Worm (Caenorhabditis elegans) whole organism, midembryonic: ENCODE measurements around the gene chil-11.

Source experiments
- T22C8.4 ChIP-seq: fragments of 200-800 bp; sonication (Bioruptor generic); IDR thresholded peaks from 2 replicates; pipeline ENCODE4 v1.3.6; 2022; ENCODE audit warnings: missing genetic modification characterization, missing compliant biosample characterization
- cog-1 ChIP-seq: sonication (generic microtip); optimal IDR thresholded peaks from 2 replicates; lab custom pipeline; 2016; ENCODE audit warnings: missing genetic modification characterization, missing compliant biosample characterization
- flt-1 ChIP-seq: fragments of 200-800 bp; sonication (Bioruptor generic); IDR thresholded peaks from 2 replicates; pipeline ENCODE4 v1.3.6; 2022; ENCODE audit warnings: missing genetic modification characterization, missing compliant biosample characterization
- klf-2 ChIP-seq: fragments of 200-800 bp; sonication (Bioruptor generic); conservative IDR thresholded peaks from 2 replicates; pipeline ENCODE4 v1.3.6; 2022; ENCODE audit warnings: missing genetic modification reagents, missing genetic modification characterization, missing compliant biosample characterization
- med-1 ChIP-seq: sonication (generic microtip); optimal IDR thresholded peaks from 2 replicates; lab custom pipeline; 2017; ENCODE audit warnings: missing genetic modification characterization, mild to moderate bottlenecking, missing compliant biosample characterization, antibody characterized with exemption, missing genetic modification reagents; ENCODE audit not compliant: insufficient read depth
- ref-1 ChIP-seq: fragments of 200-800 bp; sonication (Bioruptor generic); conservative IDR thresholded peaks from 2 replicates; pipeline ENCODE4 v1.3.6; 2022; ENCODE audit warnings: missing genetic modification reagents, missing genetic modification characterization, missing compliant biosample characterization
- tab-1 ChIP-seq: fragments of 200-800 bp; sonication (Bioruptor generic); IDR thresholded peaks from 2 replicates; pipeline ENCODE4 v1.3.6; 2022; ENCODE audit warnings: missing genetic modification characterization, missing compliant biosample characterization
- ztf-23 ChIP-seq: fragments of 200-800 bp; sonication (Bioruptor generic); IDR thresholded peaks from 2 replicates; pipeline ENCODE4 v1.3.6; 2022; ENCODE audit warnings: missing genetic modification reagents, missing genetic modification characterization, missing compliant biosample characterization
- ztf-29 ChIP-seq: fragments of 200-800 bp; sonication (Bioruptor generic); IDR thresholded peaks from 2 replicates; pipeline ENCODE4 v1.3.6; 2022; ENCODE audit warnings: missing genetic modification reagents, missing genetic modification characterization, missing compliant biosample characterization

Gene chil-11

ce11 chrIV:5725300-5725699 is 15.8 kb upstream of the chil-11 start, which contains the start of gene H35B03.1:
Gene H35B03.1, plus strand, starts transcription at chrIV:5725600.
- TF ChIP-seq ztf-29 (GFP tag; lab: Robert Waterston, UW) (no peak), klf-2 (GFP tag; lab: Robert Waterston, UW) (no peak)

ce11 chrIV:5731597-5731996 is 9.5 kb upstream of the chil-11 start, which contains the start of gene H35B03.2:
Gene H35B03.2, minus strand, starts transcription at chrIV:5731674.
- TF ChIP-seq ztf-29 (GFP tag; lab: Robert Waterston, UW), result no peak
- no peak for TF ChIP-seq cog-1 (tag; lab: Kevin White, UChicago)
- no peak for TF ChIP-seq flt-1
- TF ChIP-seq T22C8.4 (GFP tag; lab: Robert Waterston, UW), result no peak
- no peak for TF ChIP-seq klf-2 (GFP tag; lab: Robert Waterston, UW)
- TF ChIP-seq tab-1 (GFP tag; lab: Robert Waterston, UW), result no peak
- no peak for TF ChIP-seq ref-1 (GFP tag; lab: Robert Waterston, UW)
- TF ChIP-seq ztf-23, result no peak
- no peak for TF ChIP-seq med-1

- TF ChIP-seq cog-1 (tag; lab: Kevin White, UChicago) (no peak), ref-1 (GFP tag; lab: Robert Waterston, UW) (no peak), med-1 (no peak), ztf-23 (no peak), klf-2 (GFP tag; lab: Robert Waterston, UW) (no peak), T22C8.4 (GFP tag; lab: Robert Waterston, UW) (no peak), flt-1 (no peak), tab-1 (GFP tag; lab: Robert Waterston, UW) (no peak), ztf-29 (GFP tag; lab: Robert Waterston, UW) (no peak)
Measured at ce11 chrIV:5734720-5735119, 6.4 kb upstream of the chil-11 start, which contains the start of gene cpg-18. Gene cpg-18, plus strand, starts transcription at chrIV:5735020.

- TF ChIP-seq tab-1 (GFP tag; lab: Robert Waterston, UW), result no peak
- no peak for TF ChIP-seq flt-1
- TF ChIP-seq klf-2 (GFP tag; lab: Robert Waterston, UW), result no peak
- TF ChIP-seq ztf-29 (GFP tag; lab: Robert Waterston, UW), result no peak
- no peak for TF ChIP-seq cog-1 (tag; lab: Kevin White, UChicago)
- TF ChIP-seq T22C8.4 (GFP tag; lab: Robert Waterston, UW), result no peak
- no peak for TF ChIP-seq med-1
- no peak for TF ChIP-seq ztf-23
- no peak for TF ChIP-seq ref-1 (GFP tag; lab: Robert Waterston, UW)
Measured at ce11 chrIV:5744114-5744513, 3.0 kb downstream of the chil-11 start, which contains the start of gene C45E5.1. Gene C45E5.1, plus strand, starts transcription at chrIV:5744403.

- no peak for TF ChIP-seq ref-1 (GFP tag; lab: Robert Waterston, UW)
- no peak for TF ChIP-seq klf-2 (GFP tag; lab: Robert Waterston, UW)
- no peak for TF ChIP-seq ztf-29 (GFP tag; lab: Robert Waterston, UW)
- no peak for TF ChIP-seq T22C8.4 (GFP tag; lab: Robert Waterston, UW)
- no peak for TF ChIP-seq med-1
- no peak for TF ChIP-seq cog-1 (tag; lab: Kevin White, UChicago)
- no peak for TF ChIP-seq flt-1
- TF ChIP-seq ztf-23, result no peak
- no peak for TF ChIP-seq tab-1 (GFP tag; lab: Robert Waterston, UW)
Measured at ce11 chrIV:5749874-5750273, 8.7 kb downstream of the chil-11 start.

- TF ChIP-seq tab-1 (GFP tag; lab: Robert Waterston, UW), result no peak
- TF ChIP-seq flt-1, result no peak
- TF ChIP-seq cog-1 (tag; lab: Kevin White, UChicago), result no peak
- TF ChIP-seq ztf-29 (GFP tag; lab: Robert Waterston, UW), result no peak
- no peak for TF ChIP-seq med-1
- TF ChIP-seq T22C8.4 (GFP tag; lab: Robert Waterston, UW), result no peak
- TF ChIP-seq ref-1 (GFP tag; lab: Robert Waterston, UW), result no peak
- no peak for TF ChIP-seq klf-2 (GFP tag; lab: Robert Waterston, UW)
- no peak for TF ChIP-seq ztf-23
Measured at ce11 chrIV:5751997-5752396, 10.9 kb downstream of the chil-11 start.

- TF ChIP-seq cog-1 (tag; lab: Kevin White, UChicago) (no peak), klf-2 (GFP tag; lab: Robert Waterston, UW) (no peak), tab-1 (GFP tag; lab: Robert Waterston, UW) (no peak), flt-1 (no peak), ztf-23 (no peak), ztf-29 (GFP tag; lab: Robert Waterston, UW) (no peak), med-1 (no peak), ref-1 (GFP tag; lab: Robert Waterston, UW) (no peak), T22C8.4 (GFP tag; lab: Robert Waterston, UW) (no peak)
Measured at ce11 chrIV:5752704-5753103, 11.6 kb downstream of the chil-11 start.

- TF ChIP-seq flt-1 (0 out of 2 replicates have a peak, but pooled peaks have one; percentile 30), tab-1 (GFP tag; lab: Robert Waterston, UW) (no peak), cog-1 (tag; lab: Kevin White, UChicago) (peak; percentile 31), med-1 (no peak)
Measured at ce11 chrIV:5753253-5753652, 12.1 kb downstream of the chil-11 start.

- TF ChIP-seq cog-1 (tag; lab: Kevin White, UChicago) (no peak), med-1 (no peak), T22C8.4 (GFP tag; lab: Robert Waterston, UW) (no peak), klf-2 (GFP tag; lab: Robert Waterston, UW) (no peak), tab-1 (GFP tag; lab: Robert Waterston, UW) (no peak), flt-1 (no peak), ref-1 (GFP tag; lab: Robert Waterston, UW) (no peak), ztf-29 (GFP tag; lab: Robert Waterston, UW) (no peak), ztf-23 (no peak)
Measured at ce11 chrIV:5753954-5754543, 12.9 kb downstream of the chil-11 start.

ce11 chrIV:5754821-5755220 is 13.7 kb downstream of the chil-11 start:
- TF ChIP-seq ztf-23, result no peak
- no peak for TF ChIP-seq cog-1 (tag; lab: Kevin White, UChicago)
- no peak for TF ChIP-seq med-1
- TF ChIP-seq flt-1, result no peak
- TF ChIP-seq klf-2 (GFP tag; lab: Robert Waterston, UW), result no peak
- no peak for TF ChIP-seq ztf-29 (GFP tag; lab: Robert Waterston, UW)
